Fruit fly (Drosophila melanogaster): ENCODE measurements around the gene CG43895.

The CG43895 gene

dm6 chr3L:21859299-21860052 is 46.0 kb upstream of the CG43895 start (continued):
- TF ChIP-seq spab (GFP tag; optimal IDR thresholded peaks at IDR 0.05) (no peak), salr (GFP tag; optimal IDR thresholded peaks at IDR 0.05) (no peak), Ets96B (tag; optimal IDR thresholded peaks at IDR 0.05) (peak; percentile 23), Met (GFP tag; optimal IDR thresholded peaks at IDR 0.05) (no peak), CG31627 (GFP tag; optimal IDR thresholded peaks at IDR 0.05) (no peak), CG7368 (GFP tag; optimal IDR thresholded peaks at IDR 0.05) (no peak), CG8319 (GFP tag; optimal IDR thresholded peaks at IDR 0.05) (no peak), net (GFP tag; optimal IDR thresholded peaks at IDR 0.05) (no peak), CG8119 (GFP tag; IDR thresholded peaks at IDR 0.05) (peak; percentile 23; the same call in 1 of the 3 replicates), Hr38 (GFP tag; optimal IDR thresholded peaks at IDR 0.05) (no peak), CG11294 (GFP tag; IDR thresholded peaks at IDR 0.05) (no peak), fkh (GFP tag; optimal IDR thresholded peaks at IDR 0.05) (no peak)

- TF ChIP-seq CG6792 (GFP tag; optimal IDR thresholded peaks at IDR 0.05), result no peak
- TF ChIP-seq CG6808 (GFP tag; optimal IDR thresholded peaks at IDR 0.05), result no peak
- TF ChIP-seq CG3919 (GFP tag; optimal IDR thresholded peaks at IDR 0.05), result no peak
- no peak for TF ChIP-seq Sox102F (GFP tag; optimal IDR thresholded peaks at IDR 0.05)
Measured at dm6 chr3L:21848320-21848719, 34.8 kb upstream of the CG43895 start.

dm6 chr3L:21846591-21846990 is 33.1 kb upstream of the CG43895 start:
- TF ChIP-seq Eip78C (GFP tag) (no peak), eg (GFP tag; IDR thresholded peaks at IDR 0.05) (peak; percentile 80), CG1621 (tag; optimal IDR thresholded peaks at IDR 0.05) (no peak), Eip93F (GFP tag; optimal IDR thresholded peaks at IDR 0.05) (no peak), Blimp-1 (GFP tag; optimal IDR thresholded peaks at IDR 0.05) (no peak), CG11762 (GFP tag; optimal IDR thresholded peaks at IDR 0.05; ENCODE audit: insufficient read depth) (no peak), CG6163 (GFP tag; IDR thresholded peaks at IDR 0.05) (0 out of 3 replicates have a peak, but pooled peaks have one; percentile 42), esn (GFP tag; optimal IDR thresholded peaks at IDR 0.05) (no peak), Hr39 (GFP tag; optimal IDR thresholded peaks at IDR 0.05) (no peak), Sox15 (GFP tag; optimal IDR thresholded peaks at IDR 0.05) (no peak), CG6808 (GFP tag; optimal IDR thresholded peaks at IDR 0.05) (no peak), dsx (GFP tag; optimal IDR thresholded peaks at IDR 0.05; ENCODE audit: poor library complexity, severe bottlenecking) (no peak), CG10669 (GFP tag; optimal IDR thresholded peaks at IDR 0.05) (no peak), Smox (GFP tag; optimal IDR thresholded peaks at IDR 0.05) (no peak), pdm3 (GFP tag; optimal IDR thresholded peaks at IDR 0.05) (no peak), CG7368 (GFP tag; optimal IDR thresholded peaks at IDR 0.05) (no peak), vri (GFP tag; optimal IDR thresholded peaks at IDR 0.05) (no peak), Sox14 (GFP tag; optimal IDR thresholded peaks at IDR 0.05) (no peak), OdsH (GFP tag; optimal IDR thresholded peaks at IDR 0.05) (no peak), CG10631 (GFP tag; optimal IDR thresholded peaks at IDR 0.05) (no peak), Gug (GFP tag; IDR thresholded peaks at IDR 0.05) (no peak), Hr38 (GFP tag; optimal IDR thresholded peaks at IDR 0.05) (no peak), salr (GFP tag; optimal IDR thresholded peaks at IDR 0.05) (no peak), acj6 (GFP tag; optimal IDR thresholded peaks at IDR 0.05) (no peak), Lpt (GFP tag; optimal IDR thresholded peaks at IDR 0.05) (no peak), CG8632 (GFP tag; optimal IDR thresholded peaks at IDR 0.05) (no peak), CG9139 (GFP tag; optimal IDR thresholded peaks at IDR 0.05) (no peak), CG4318 (GFP tag; optimal IDR thresholded peaks at IDR 0.05) (peak; percentile 7), topi (GFP tag; optimal IDR thresholded peaks at IDR 0.05) (no peak), ss (GFP tag; optimal IDR thresholded peaks at IDR 0.05) (peak in 1 of 2 experiments; percentile 6), CG11294 (GFP tag; IDR thresholded peaks at IDR 0.05) (peak; percentile 45; the same call in 1 of the 2 replicates), lz (GFP tag; optimal IDR thresholded peaks at IDR 0.05) (no peak), CG11902 (GFP tag; optimal IDR thresholded peaks at IDR 0.05) (no peak), CG3919 (GFP tag; optimal IDR thresholded peaks at IDR 0.05) (no peak), CG34406 (GFP tag; optimal IDR thresholded peaks at IDR 0.05) (no peak), cyc (GFP tag; optimal IDR thresholded peaks at IDR 0.05) (no peak), Hr4 (GFP tag; optimal IDR thresholded peaks at IDR 0.05) (no peak), Ets96B (tag; optimal IDR thresholded peaks at IDR 0.05) (peak; percentile 14), CG6792 (GFP tag; optimal IDR thresholded peaks at IDR 0.05) (no peak)

Data from whole organism, prepupa.